Fruit fly (Drosophila melanogaster) whole organism: Measurements from ENCODE around the gene CG15882.

Source experiments
- CG8478 ChIP-seq: fragments of >200 bp; optimal IDR thresholded peaks from 2 replicates; lab custom pipeline; 2018; ENCODE audit warnings: inconsistent platforms
- Dll ChIP-seq: fragments of >200 bp; optimal IDR thresholded peaks from 2 replicates; lab custom pipeline; 2017
- EcR ChIP-seq, 2 experiments: fragments of >200 bp; optimal IDR thresholded peaks; 2 replicates each; lab custom pipeline; 2017; ENCODE audit warnings: missing biosample characterization in 2 of 2, missing genetic modification characterization in 2 of 2, missing genetic modification reagents in 2 of 2
- pan ChIP-seq: fragments of >200 bp; optimal IDR thresholded peaks from 2 replicates; lab custom pipeline; 2017
- psq ChIP-seq: fragments of >200 bp; optimal IDR thresholded peaks from 2 replicates; lab custom pipeline; 2017
- usp ChIP-seq: fragments of >200 bp; optimal IDR thresholded peaks from 2 replicates; lab custom pipeline; 2017; ENCODE audit warnings: missing biosample characterization, missing genetic modification characterization, mixed read lengths

Gene CG15882

DNA sequence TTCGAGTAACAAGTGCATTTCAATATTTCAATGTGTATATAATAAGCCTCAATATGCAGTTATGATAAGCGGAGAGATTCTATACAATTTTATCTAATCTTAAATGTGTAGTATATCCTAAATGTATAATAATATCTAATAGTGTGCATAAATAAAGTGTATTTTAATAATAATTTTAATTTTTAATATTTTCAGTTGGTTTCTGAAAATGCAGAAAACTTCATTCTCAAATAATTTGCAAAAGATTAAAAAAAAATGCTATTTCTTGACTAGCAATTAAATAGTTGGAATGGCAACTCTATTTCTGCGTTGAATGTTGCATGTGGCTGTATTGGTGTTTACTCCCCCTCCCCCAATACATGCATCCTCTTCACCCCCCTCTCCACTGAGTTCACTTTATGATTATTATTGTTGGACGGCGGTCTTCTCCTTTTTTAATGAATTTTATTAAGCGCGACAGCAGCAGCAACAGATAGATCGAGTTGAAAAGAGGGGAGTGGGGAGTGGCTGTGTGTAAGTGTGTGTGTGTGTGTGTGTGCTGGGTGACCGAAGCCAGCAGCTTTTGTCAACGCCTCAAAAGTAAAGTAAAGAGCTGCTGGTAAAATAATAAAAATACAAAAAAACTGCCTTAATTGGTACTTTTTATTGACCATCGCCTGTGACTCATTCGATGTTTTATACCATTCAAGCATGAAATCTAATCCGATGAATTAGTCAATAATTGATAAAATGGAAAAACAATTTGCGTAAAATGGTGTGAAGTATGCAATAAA, 36.6 kb upstream of the CG15882 start:
- TF ChIP-seq pan (lab: Kevin White, UChicago): no peak
- TF ChIP-seq Dll: no peak
- no peak for TF ChIP-seq EcR (GFP tag; optimal IDR thresholded peaks at IDR 0.05; lab: Kevin White, UChicago)
- no peak for TF ChIP-seq CG8478 (lab: Kevin White, UChicago)
- TF ChIP-seq usp (GFP tag; lab: Kevin White, UChicago): no peak
- no peak for TF ChIP-seq psq (lab: Kevin White, UChicago)

- TF ChIP-seq Dll (no peak), usp (GFP tag; lab: Kevin White, UChicago) (no peak), psq (lab: Kevin White, UChicago) (no peak), EcR (GFP tag; optimal IDR thresholded peaks at IDR 0.05; lab: Kevin White, UChicago) (no peak), CG8478 (lab: Kevin White, UChicago) (no peak)
Observed at dm6 chrX:19159942-19160341, 35.8 kb upstream of the CG15882 start.

DNA sequence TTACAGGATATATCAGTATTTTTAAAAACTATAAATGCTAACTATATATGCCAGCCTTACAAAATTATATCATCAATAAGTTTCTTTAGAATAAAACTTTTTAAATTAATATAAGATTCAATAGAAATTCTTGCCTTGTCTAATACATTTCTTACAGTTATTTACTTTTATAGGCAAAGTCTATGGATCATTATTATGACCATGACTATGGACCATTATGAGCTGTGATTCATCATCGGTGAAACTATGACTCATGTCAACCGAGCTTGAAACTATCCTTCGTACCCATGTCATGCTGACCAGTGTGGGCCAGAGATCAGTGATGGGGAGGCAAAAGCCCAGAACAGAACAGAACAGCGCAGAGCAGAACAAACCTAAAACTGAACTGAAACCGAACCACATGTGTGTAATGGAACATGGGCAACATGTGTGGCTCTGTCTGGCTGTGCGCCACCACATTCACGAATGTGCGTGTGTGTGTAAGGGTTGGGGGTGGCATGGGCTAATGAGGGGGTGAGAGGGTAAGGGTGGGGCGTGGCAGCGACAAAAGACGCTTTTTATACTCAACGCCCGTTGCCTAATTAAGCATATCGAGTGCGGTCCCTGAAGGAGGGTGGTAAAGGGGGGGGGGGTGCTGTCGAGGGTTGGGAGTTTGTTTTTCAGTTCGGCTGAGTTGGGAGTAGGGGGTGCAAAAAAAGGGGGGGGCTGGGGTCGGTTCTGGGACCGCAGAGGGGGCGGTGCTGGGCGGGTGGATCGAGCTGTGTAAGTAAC, 34.5 kb upstream of the CG15882 start:
- no peak for TF ChIP-seq psq (lab: Kevin White, UChicago)
- no peak for TF ChIP-seq usp (GFP tag; lab: Kevin White, UChicago)
- TF ChIP-seq Dll: no peak
- no peak for TF ChIP-seq pan (lab: Kevin White, UChicago)
- no peak for TF ChIP-seq CG8478 (lab: Kevin White, UChicago)
- no peak for TF ChIP-seq EcR (GFP tag; optimal IDR thresholded peaks at IDR 0.05; lab: Kevin White, UChicago)

- TF ChIP-seq psq (lab: Kevin White, UChicago) (no peak), usp (GFP tag; lab: Kevin White, UChicago) (no peak), pan (lab: Kevin White, UChicago) (no peak), Dll (no peak), EcR (GFP tag; optimal IDR thresholded peaks at IDR 0.05; lab: Kevin White, UChicago) (no peak), CG8478 (lab: Kevin White, UChicago) (no peak)
Observed at dm6 chrX:19157471-19157870, 33.3 kb upstream of the CG15882 start.

DNA sequence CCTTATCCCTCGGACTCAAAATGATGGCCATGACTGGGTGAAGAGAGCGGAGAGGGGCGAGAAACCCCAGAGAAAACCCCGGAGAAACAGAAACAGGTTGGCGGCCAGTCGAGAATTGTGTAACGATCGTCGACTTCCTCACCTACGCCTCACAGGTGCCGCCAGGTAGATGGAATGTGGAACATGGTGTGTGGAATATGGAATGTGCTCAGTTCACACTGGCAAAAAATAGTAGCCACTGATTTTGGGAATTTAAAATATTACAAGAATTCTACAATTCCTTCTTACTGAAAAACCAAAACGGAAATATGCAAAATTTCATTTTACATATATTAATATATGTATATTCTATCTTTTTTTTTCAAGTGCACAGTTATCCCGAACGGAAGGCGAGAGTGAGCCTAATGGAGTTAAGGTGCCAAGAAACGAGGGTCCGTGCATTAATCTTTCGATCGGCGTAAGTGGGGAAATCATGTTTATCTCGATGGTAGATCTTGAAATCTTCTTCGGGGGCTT, 31.8 kb upstream of the CG15882 start:
- TF ChIP-seq EcR (GFP tag; optimal IDR thresholded peaks at IDR 0.05; lab: Kevin White, UChicago) (no peak), CG8478 (lab: Kevin White, UChicago) (no peak), psq (lab: Kevin White, UChicago) (no peak), Dll (no peak), usp (GFP tag; lab: Kevin White, UChicago) (no peak), pan (lab: Kevin White, UChicago) (no peak)

DNA sequence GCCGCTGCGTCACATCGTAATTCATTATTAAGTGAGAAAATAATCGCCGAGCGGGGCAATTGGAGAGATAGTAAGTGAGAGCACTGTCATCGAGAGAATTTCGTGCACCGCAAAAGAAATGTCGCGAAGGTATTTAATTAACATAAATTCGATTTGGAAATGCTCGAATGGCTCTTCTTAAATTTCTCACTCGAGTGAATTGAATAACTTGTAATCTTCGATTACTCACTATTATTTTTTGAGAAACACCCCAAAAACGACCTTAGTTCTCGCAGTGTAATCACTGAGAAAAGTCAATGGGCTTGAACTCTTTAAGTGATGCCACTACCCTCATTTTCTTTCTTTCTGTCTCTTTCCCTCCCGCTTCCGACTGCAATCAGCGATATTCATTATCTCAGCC, 30.8 kb upstream of the CG15882 start:
- TF ChIP-seq EcR (GFP tag; optimal IDR thresholded peaks at IDR 0.05; lab: Kevin White, UChicago) (peak in 1 of 2 experiments; percentile 62), pan (lab: Kevin White, UChicago) (no peak), Dll (no peak), usp (GFP tag; lab: Kevin White, UChicago) (no peak)

DNA sequence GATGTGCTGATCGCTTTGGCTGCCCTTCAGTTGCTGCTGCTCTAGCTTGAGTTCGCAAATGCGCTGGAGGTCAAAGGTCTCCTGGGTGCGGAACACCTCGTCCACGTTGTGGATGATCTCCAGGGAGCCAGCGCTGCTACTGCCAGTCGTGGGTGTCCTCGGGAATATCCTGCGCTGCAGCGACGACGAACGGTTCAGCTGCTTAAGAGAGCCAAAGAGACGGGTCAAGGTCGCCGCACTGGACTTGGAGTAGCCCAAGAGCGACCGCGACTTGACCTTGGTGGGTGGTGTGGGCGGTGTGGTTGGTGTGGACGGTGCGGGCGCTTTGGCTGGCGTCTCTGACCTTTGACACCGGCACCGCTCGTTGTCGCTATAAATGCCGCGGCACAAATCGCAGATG, 30.1 kb upstream of the CG15882 start:
- TF ChIP-seq CG8478 (lab: Kevin White, UChicago): no peak

dm6 chrX:19153288-19154130, 29.3 kb upstream of the CG15882 start:
- no peak for TF ChIP-seq psq (lab: Kevin White, UChicago)
- peak; percentile 77 for TF ChIP-seq Dll

DNA sequence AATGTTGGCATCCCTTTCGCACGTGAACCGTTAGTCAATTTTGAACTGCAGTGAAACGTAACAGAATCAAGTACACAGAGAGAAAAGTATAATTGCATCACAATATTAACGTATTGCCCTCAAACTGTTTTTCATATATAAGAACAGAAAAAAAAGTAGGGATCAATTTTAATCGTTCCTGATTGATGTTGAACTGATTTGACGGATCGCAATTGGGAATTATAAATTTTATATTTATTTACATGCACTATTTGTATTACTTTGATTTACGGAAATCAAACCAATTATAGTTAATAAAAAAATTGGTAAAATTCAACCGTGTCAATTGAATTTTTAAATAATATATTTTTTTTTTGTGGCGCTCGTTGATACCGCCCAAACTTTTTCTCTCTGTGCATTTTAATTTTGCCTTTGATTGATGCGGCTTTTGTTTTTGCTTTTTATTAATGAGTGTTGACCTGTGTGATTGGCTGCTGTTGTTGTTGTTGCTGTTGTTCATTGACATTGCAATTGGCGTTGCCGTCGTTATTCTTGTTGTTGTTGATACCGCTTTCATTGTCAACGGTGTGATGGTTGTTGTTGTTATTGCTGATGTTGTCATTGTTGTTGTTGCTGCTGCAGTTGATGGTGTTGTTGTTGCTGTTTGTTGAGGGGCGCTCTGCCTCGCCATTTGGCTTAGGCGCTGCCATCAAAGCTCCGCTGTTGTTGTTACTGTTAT, 28.5 kb upstream of the CG15882 start:
- TF ChIP-seq CG8478 (lab: Kevin White, UChicago): no peak

DNA sequence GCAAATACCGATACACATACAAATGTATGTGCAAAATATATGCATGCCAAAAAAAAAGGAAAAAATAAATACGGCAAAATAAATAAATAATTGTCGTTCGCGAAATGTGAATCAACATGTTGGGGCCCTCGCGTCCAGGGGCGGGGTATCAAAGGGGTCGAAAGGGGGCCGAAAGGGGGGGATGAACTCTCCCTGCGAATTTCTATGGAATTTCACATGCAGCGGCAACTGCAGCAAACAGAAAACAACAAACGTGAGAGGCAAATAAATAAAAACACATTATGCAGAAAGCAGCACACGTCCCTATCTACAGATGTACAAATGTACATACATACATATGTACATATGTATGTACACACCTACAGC, 25.3 kb upstream of the CG15882 start:
- TF ChIP-seq pan (lab: Kevin White, UChicago): no peak
- TF ChIP-seq Dll: no peak
- no peak for TF ChIP-seq CG8478 (lab: Kevin White, UChicago)
- TF ChIP-seq psq (lab: Kevin White, UChicago): no peak
- TF ChIP-seq EcR (GFP tag; optimal IDR thresholded peaks at IDR 0.05; lab: Kevin White, UChicago): no peak
- TF ChIP-seq usp (GFP tag; lab: Kevin White, UChicago): no peak

- TF ChIP-seq usp (GFP tag; lab: Kevin White, UChicago): no peak
- no peak for TF ChIP-seq Dll
- TF ChIP-seq EcR (GFP tag; optimal IDR thresholded peaks at IDR 0.05; lab: Kevin White, UChicago): no peak
- TF ChIP-seq pan (lab: Kevin White, UChicago): no peak
- no peak for TF ChIP-seq CG8478 (lab: Kevin White, UChicago)
- no peak for TF ChIP-seq psq (lab: Kevin White, UChicago)
Observed at dm6 chrX:19148798-19149510, 24.8 kb upstream of the CG15882 start.
